Worm (Caenorhabditis elegans) whole organism, L4/young adult: ENCODE measurements around the gene hlh-33.

Experiments used
- W03F9.2 ChIP-seq: fragments of 150-350 bp; optimal IDR thresholded peaks from 2 replicates; lab custom pipeline; 2014; ENCODE audit warnings: missing biosample characterization, missing genetic modification characterization
- dao-5 ChIP-seq: sonication (generic microtip); optimal IDR thresholded peaks from 2 replicates; lab custom pipeline; 2016; ENCODE audit warnings: missing genotype, missing genetic modification characterization, moderate library complexity, missing compliant biosample characterization
- him-1 ChIP-seq: sonication (generic microtip); optimal IDR thresholded peaks from 2 replicates; lab custom pipeline; 2016; ENCODE audit warnings: missing genotype, missing genetic modification reagents, missing genetic modification characterization, missing compliant biosample characterization

The hlh-33 gene

DNA sequence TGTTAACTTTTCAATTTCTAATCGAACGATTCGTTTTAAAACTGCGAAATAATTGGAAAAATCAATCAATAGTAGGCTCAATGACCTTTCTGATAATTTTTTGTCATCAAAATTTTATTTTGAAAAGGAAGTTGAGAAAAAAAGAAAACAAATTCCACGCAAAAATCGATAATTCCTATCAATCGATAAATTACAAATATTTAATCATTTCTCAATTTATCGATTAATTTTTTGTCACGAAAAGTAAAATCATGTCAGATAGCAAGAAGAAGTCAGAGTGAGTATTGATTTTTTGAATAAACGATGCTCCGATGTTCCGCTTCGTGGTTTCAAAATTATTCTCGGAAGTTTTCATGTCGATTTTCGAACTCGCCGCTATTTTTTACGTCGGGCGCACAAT, 38.7 kb downstream of the hlh-33 start, which contains the start of the genes B0524.5 and B0524.2:
Gene B0524.5, minus strand, starts transcription at position 40 of the 400 bp plus-strand sequence.
Gene B0524.2, plus strand, starts transcription at position 207 of the 400 bp plus-strand sequence.
- TF ChIP-seq him-1 (tag; lab: Kevin White, UChicago) (no peak), dao-5 (tag; lab: Kevin White, UChicago) (no peak), W03F9.2 (tag; lab: Kevin White, UChicago) (no peak)

DNA sequence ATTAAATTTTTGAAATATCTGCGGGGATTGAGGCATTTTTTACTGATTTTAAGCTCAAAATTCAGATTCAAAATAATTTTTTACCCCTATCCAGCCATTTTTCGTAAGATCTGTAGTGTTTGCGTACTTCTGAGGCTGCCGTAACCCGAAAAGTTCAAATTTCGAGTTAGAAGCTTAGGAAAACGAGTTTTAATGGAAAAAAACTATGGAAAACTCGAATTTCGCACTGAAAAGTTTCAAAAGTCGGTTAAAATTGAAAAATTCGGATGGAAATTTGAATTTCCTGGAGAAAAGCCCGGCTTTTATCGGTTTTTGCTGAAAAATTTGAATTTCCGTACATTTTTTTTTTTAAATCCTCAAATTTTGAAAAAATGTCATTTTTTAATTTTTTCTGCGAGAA, 48.8 kb downstream of the hlh-33 start:
- TF ChIP-seq dao-5 (tag; lab: Kevin White, UChicago), result no peak

DNA sequence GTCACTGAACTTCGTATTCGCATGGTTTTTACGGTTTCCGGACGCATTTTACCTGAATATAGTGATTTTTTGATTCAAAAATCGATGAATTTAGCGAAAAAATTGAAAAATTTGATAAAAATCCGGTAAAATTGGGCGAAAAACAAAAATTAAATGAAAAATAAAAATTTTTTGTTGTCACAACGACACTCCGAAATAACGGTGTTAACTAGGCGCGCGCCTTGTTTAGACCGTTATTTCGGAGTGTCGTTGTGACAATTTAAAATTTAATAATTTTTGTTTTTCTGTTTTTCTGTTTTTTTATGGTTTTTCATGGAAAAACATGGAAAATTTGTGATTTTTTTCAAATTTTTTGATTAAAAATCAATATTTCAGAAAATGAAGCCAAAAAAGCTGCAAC, 50.4 kb downstream of the hlh-33 start, which contains the start of the genes B0524.6 and pqn-41:
Gene B0524.6, minus strand, starts transcription at position 52 of the 400 bp plus-strand sequence.
Gene pqn-41, plus strand, starts transcription at position 370 of the 400 bp plus-strand sequence.
- TF ChIP-seq him-1 (tag; lab: Kevin White, UChicago), result no peak
- TF ChIP-seq W03F9.2 (tag; lab: Kevin White, UChicago), result peak; percentile 86
